Worm (Caenorhabditis elegans): ENCODE data around the gene F11G11.4.

- TF ChIP-seq ttx-3 (tag; optimal IDR thresholded peaks at IDR 0.05): no peak
- TF ChIP-seq dmd-4 (tag; optimal IDR thresholded peaks at IDR 0.05; ENCODE audit: borderline replicate concordance): no peak
- TF ChIP-seq fkh-10 (GFP tag; optimal IDR thresholded peaks at IDR 0.05): no peak
- no peak for TF ChIP-seq tbx-2 (tag; optimal IDR thresholded peaks at IDR 0.05)
Measured at ce11 chrII:4905331-4905730, 44.9 kb downstream of the F11G11.4 start.
